Worm (Caenorhabditis elegans) whole organism, late embryonic: ENCODE data around the gene W06A11.1.

ENCODE experiments used
- ceh-22 ChIP-seq: sonication (generic microtip); optimal IDR thresholded peaks from 2 replicates; lab custom pipeline; 2017; ENCODE audit warnings: missing biosample characterization, missing genetic modification characterization
- ceh-34 ChIP-seq: sonication (generic microtip); optimal IDR thresholded peaks from 2 replicates; lab custom pipeline; 2016; ENCODE audit warnings: mild to moderate bottlenecking, missing genetic modification characterization, missing compliant biosample characterization
- ceh-48 ChIP-seq: sonication (generic microtip); optimal IDR thresholded peaks from 2 replicates; lab custom pipeline; 2016; ENCODE audit warnings: missing genetic modification characterization, inconsistent platforms, missing compliant biosample characterization
- fax-1 ChIP-seq: sonication (generic microtip); optimal IDR thresholded peaks from 2 replicates; lab custom pipeline; 2016; ENCODE audit warnings: missing genotype, missing genetic modification characterization, missing compliant biosample characterization
- nhr-232 ChIP-seq: sonication (generic microtip); optimal IDR thresholded peaks from 2 replicates; lab custom pipeline; 2016; ENCODE audit warnings: missing genetic modification characterization, missing compliant biosample characterization
- pag-3 ChIP-seq: sonication (generic microtip); optimal IDR thresholded peaks from 2 replicates; lab custom pipeline; 2016; ENCODE audit warnings: missing compliant biosample characterization, missing genetic modification characterization, borderline replicate concordance
- pha-4 ChIP-seq: fragments of 150-350 bp; optimal IDR thresholded peaks from 2 replicates; lab custom pipeline; 2018; ENCODE audit warnings: missing biosample characterization, missing genetic modification reagents, missing genetic modification characterization
- ref-2 ChIP-seq: sonication (generic microtip); optimal IDR thresholded peaks from 2 replicates; lab custom pipeline; 2016; ENCODE audit warnings: missing genetic modification characterization, missing compliant biosample characterization
- unc-86 ChIP-seq: sonication (generic microtip); optimal IDR thresholded peaks from 2 replicates; lab custom pipeline; 2016; ENCODE audit warnings: missing genetic modification characterization, missing compliant biosample characterization

- TF ChIP-seq ceh-34 (tag; lab: Kevin White, UChicago) (no peak), unc-86 (tag; lab: Kevin White, UChicago) (no peak), pha-4 (tag; lab: Kevin White, UChicago) (no peak), ceh-22 (tag; lab: Kevin White, UChicago) (no peak), nhr-232 (tag; lab: Kevin White, UChicago) (no peak), fax-1 (tag; lab: Kevin White, UChicago) (no peak), ceh-48 (tag; lab: Kevin White, UChicago) (no peak), ref-2 (tag; lab: Kevin White, UChicago) (no peak), pag-3 (no peak)
These were observed 41.9 kb upstream of the W06A11.1 start, which contains the start of gene K07D4.5 for ce11 chrII:4025462-4025861.
